Worm (Caenorhabditis elegans) whole organism, late embryonic: Measurements from ENCODE around the gene him-17.

ENCODE experiments used
- ceh-2 ChIP-seq: sonication (generic microtip); optimal IDR thresholded peaks from 2 replicates; lab custom pipeline; 2016; ENCODE audit warnings: missing genotype, missing genetic modification characterization, missing compliant biosample characterization
- elt-4 ChIP-seq: sonication (generic microtip); optimal IDR thresholded peaks from 2 replicates; lab custom pipeline; 2016; ENCODE audit warnings: missing genetic modification characterization, missing compliant biosample characterization
- fkh-10 ChIP-seq: fragments of 150-350 bp; optimal IDR thresholded peaks from 2 replicates; lab custom pipeline; 2014; ENCODE audit warnings: missing biosample characterization, missing genetic modification reagents, missing genetic modification characterization
- gmeb-2 ChIP-seq: sonication (generic microtip); optimal IDR thresholded peaks from 2 replicates; lab custom pipeline; 2016; ENCODE audit warnings: missing genetic modification characterization, inconsistent platforms, missing compliant biosample characterization
- hlh-8 ChIP-seq: sonication (generic microtip); optimal IDR thresholded peaks from 2 replicates; lab custom pipeline; 2016; ENCODE audit warnings: missing genotype, missing genetic modification characterization, missing compliant biosample characterization
- nhr-11 ChIP-seq: fragments of 150-350 bp; optimal IDR thresholded peaks from 2 replicates; lab custom pipeline; 2014; ENCODE audit warnings: missing biosample characterization, missing genetic modification characterization
- nhr-232 ChIP-seq: sonication (generic microtip); optimal IDR thresholded peaks from 2 replicates; lab custom pipeline; 2016; ENCODE audit warnings: missing genetic modification characterization, missing compliant biosample characterization
- pha-2 ChIP-seq: sonication (generic microtip); optimal IDR thresholded peaks from 2 replicates; lab custom pipeline; 2017; ENCODE audit warnings: mild to moderate bottlenecking, missing genetic modification characterization, missing compliant biosample characterization
- pha-4 ChIP-seq: fragments of 150-350 bp; optimal IDR thresholded peaks from 2 replicates; lab custom pipeline; 2018; ENCODE audit warnings: missing biosample characterization, missing genetic modification reagents, missing genetic modification characterization
- pqm-1 ChIP-seq: sonication (generic microtip); optimal IDR thresholded peaks from 2 replicates; lab custom pipeline; 2016; ENCODE audit warnings: missing genetic modification characterization, missing compliant biosample characterization
- syd-9 ChIP-seq: sonication (generic microtip); optimal IDR thresholded peaks from 2 replicates; lab custom pipeline; 2016; ENCODE audit warnings: mild to moderate bottlenecking, missing genetic modification characterization, moderate library complexity, missing compliant biosample characterization
- ttx-3 ChIP-seq: sonication (generic microtip); optimal IDR thresholded peaks from 2 replicates; lab custom pipeline; 2016; ENCODE audit warnings: missing genetic modification reagents, missing genetic modification characterization, missing compliant biosample characterization
- unc-55 ChIP-seq: sonication (generic microtip); optimal IDR thresholded peaks from 2 replicates; lab custom pipeline; 2017; ENCODE audit warnings: missing biosample characterization, missing genetic modification reagents, missing genetic modification characterization
- unc-86 ChIP-seq: sonication (generic microtip); optimal IDR thresholded peaks from 2 replicates; lab custom pipeline; 2016; ENCODE audit warnings: missing genetic modification characterization, missing compliant biosample characterization

ce11 chrV:13207426-13207825, 30.9 kb downstream of the him-17 start, which contains the start of gene F57B1.5:
- TF ChIP-seq unc-86 (tag; lab: Kevin White, UChicago), result no peak
- no peak for TF ChIP-seq pha-2
- TF ChIP-seq pqm-1 (tag; lab: Kevin White, UChicago), result no peak
- TF ChIP-seq ttx-3 (tag; lab: Kevin White, UChicago), result no peak
- TF ChIP-seq gmeb-2, result no peak
- no peak for TF ChIP-seq unc-55 (GFP tag; lab: Kevin White, UChicago)
- TF ChIP-seq hlh-8 (tag; lab: Kevin White, UChicago), result no peak
- TF ChIP-seq ceh-2, result no peak
- no peak for TF ChIP-seq syd-9
- TF ChIP-seq fkh-10, result no peak
- TF ChIP-seq nhr-11 (tag; lab: Kevin White, UChicago), result no peak
- no peak for TF ChIP-seq pha-4 (tag; lab: Kevin White, UChicago)
- no peak for TF ChIP-seq elt-4 (tag; lab: Kevin White, UChicago)
- TF ChIP-seq nhr-232 (tag; lab: Kevin White, UChicago), result no peak
